Fruit fly (Drosophila melanogaster): Measurements from ENCODE around the gene Ntf-2r.

Ntf-2r gene

DNA sequence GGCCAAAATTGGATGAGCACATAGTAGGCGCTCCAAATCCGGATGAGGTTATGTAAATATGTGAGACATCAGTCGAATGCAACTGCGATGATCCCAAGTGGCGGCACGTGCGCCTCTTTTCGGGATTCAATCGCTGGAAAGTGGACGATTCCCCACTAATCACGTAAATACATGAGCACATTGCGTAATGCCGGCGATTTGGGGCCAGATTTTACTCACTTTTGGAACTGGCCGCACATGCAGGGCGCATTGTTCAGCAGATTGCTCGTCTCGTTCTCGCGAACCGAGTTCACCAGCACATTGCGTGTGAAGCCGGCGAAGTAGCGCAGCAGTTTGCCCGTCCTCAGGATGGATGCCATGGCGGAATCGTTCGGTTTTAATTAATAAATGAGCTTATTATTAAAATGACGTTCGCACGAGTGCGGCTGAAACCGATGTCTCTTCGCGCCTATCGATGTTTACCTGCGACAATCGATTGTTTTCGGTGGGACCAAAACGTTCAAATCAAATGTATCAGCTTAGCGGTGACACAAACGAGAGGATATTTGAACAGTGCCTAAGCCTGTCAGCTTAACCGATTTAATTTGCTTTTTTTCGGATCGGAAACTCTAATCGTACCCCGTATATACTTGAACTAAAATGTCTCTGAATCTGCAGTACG lies at the start of gene Ntf-2r, which contains the start of gene bsf:
Ntf-2r (plus strand) TSS at position 522 of the 661 bp plus-strand sequence.
bsf (minus strand) TSS at position 460 of the 661 bp plus-strand sequence.
- no peak for TF ChIP-seq noc (tag; optimal IDR thresholded peaks at IDR 0.05)

DNA sequence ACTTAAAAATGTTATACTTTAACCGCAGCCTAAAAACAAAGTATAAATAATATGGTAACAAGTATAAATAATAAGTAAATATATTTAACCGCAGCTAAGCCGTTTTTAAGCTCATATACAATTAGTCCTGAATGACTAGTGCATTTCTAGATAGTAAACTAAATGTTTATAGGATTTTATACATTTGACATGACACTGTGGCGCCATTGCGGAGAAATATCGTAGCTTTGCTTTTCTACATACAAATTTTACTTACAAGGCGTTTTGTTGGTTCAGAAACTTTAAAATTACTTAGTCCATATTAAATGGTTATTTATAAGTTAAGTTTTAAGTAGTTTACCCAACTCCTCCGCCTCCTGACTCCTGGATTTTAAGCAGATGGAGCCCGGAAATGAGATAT lies 13.2 kb upstream of the Ntf-2r start:
- no peak for TF ChIP-seq noc (tag; optimal IDR thresholded peaks at IDR 0.05)

DNA sequence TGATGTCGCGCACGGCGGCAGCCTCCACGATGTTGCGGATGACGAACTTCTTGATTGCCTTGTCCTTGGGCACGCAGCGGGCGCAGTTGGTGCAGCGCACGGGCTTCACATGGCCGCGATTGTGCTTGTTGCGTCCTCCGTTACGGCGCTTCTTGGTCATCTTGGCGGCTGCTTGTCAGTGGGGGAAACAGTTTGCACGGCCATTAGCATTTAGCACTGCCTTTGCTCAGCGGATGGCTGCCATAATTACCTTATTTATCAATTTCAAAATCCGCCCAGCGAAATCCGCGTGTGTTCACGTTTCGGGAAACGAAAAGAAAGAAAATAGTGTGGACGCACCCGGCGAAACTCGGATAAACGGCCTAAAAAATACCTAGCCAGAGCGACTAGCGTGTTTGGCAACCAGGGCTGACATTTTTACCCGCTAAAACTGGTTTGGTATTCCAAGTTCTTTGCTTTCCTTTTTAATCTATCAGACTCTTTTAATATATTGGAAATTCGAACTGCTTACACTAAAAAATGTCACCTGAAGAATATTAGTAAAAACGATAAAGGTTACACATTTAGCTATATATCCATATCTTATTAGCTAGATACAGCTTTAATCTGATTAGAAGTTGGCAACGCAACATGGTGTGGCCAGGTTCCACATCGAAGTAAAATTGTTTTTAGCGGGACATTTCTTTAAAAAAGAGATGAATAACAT lies 11.4 kb upstream of the Ntf-2r start, which contains the start of gene RpS26:
RpS26 (minus strand) TSS at position 375 of the 706 bp plus-strand sequence.
- no peak for TF ChIP-seq noc (tag; optimal IDR thresholded peaks at IDR 0.05)

DNA sequence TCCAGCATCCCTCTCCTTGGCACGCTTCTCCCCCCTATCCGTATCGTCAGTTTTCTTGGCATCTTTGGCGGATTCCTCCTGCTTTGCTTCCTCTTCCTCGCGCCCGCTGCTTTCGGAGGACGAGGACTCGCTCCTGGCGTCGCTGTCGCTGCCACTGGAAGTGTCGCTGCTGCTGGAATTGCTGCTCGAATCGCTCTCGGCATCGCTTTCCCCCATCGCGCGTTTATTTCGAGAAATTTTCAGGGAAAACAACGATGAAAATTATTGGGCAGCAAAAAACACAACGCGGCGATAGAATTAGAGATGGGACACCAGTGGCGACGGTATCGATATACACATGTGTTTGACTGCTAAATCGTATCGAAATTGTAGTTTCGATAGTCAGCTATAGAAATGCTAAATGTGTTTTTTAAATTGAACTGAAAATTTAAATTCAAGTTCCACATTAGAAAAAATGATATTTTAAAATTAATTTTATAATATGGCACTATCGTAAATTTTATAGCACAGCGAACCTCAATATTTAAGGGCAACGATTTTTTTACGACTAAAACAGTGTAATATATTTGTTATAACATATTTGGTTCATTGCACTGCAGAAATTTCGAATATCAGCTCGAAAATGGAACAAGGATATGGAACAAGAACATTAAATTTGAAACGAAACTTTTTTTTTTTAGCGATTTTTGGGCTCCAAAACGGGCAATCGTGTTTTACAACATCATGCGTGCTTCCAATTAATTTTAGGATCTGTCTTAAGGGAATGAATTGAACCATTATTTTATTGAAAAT lies 5.6 kb upstream of the Ntf-2r start, which contains the start of gene ncm:
ncm (minus strand) TSS at position 319 of the 792 bp plus-strand sequence.
- TF ChIP-seq noc (tag; optimal IDR thresholded peaks at IDR 0.05) = no peak

DNA sequence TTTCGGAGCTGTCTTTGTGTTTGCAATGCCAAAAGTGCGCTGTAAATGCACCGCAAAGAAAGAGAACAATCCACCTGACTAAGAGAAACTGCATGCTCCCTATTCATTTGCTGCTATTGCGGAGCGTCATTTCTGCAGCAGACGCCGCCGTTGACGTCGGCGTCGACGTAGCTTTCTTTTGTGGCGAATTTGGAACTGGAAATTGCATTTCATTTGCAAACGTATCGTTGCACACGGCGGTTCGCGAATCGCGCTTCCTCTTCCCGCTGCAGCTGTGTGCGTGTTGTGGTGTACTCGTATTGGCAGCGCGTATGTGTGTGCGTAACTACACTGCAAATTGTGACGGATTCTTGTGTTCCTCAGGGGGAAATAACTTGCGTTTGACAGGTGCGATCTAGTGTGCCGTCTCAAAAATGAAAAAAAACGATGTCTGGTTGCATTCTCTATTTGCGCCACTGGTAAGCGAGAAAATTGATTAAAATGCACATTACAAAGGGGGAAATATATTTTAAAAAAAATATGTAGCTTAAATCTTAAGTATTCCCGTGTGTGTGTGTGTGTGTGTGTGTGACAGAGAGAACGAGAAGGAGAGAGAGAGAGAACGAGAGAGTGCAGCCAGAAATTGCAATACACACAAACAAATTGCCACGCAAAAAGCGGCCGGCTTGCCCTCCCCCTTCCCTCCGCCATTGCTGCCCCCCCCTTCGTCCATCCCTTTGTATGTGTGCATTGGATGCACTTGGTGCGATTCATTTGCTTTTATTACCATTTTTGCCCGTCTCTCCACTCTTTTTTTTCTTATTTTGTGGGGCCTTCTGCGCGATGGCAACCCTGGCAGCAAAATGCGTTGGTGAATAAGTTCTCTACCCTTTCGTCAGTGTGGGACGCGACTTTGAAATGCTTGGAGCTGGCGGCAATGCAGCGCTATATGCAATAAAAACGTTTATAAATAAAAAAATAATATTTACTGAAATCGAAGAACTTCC lies 1.4 kb downstream of the Ntf-2r start:
- no peak for TF ChIP-seq noc (tag; optimal IDR thresholded peaks at IDR 0.05)

DNA sequence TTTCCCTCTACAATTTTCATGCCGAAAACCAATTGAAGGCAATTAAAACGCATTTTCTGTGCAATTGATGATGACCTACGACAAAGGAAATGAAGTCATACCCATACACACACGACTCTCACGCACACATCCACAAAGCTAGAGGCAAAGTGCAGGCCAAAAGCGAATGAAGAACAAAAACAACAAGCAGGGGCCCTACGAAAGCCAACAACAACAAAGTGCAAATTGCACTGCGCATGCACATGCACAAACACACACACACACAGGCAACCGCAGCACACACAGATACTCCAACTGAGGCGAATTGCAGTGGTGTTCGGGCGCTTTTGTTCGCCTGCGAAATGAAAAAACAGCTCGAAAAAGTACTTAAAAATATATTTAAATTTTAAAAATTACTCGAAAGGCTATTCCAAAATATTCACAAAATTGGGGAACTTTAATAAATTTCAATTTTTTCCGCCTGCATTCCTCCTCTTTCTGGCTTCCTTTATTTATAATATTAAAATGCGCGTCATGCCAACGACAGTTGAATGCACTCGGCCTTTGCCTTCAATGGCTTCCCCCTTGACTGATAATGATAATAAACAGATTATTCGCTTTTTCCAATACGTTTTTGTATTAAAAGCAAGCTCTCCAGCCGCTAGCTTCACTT lies 2.6 kb downstream of the Ntf-2r start:
- no peak for TF ChIP-seq noc (tag; optimal IDR thresholded peaks at IDR 0.05)

DNA sequence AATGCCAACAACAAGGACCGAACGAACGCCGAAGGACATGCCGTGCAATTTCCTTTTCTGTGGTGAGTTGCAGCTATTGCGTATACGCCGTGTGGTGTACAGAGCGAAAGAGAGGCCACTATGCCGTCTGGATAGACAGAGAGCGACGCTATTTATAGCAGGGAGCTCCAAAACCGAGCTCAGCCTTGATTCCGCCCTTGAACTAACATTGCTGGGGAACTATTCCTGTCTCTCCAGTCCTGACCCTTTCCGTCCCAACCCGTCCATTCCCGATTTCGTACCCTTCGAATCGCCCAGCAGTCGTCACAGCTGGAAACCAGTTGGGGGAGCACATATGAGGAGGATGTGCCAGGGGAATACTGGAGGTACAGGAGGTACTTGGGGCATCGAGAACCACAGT lies 4.1 kb downstream of the Ntf-2r start:
- no peak for TF ChIP-seq noc (tag; optimal IDR thresholded peaks at IDR 0.05)

DNA sequence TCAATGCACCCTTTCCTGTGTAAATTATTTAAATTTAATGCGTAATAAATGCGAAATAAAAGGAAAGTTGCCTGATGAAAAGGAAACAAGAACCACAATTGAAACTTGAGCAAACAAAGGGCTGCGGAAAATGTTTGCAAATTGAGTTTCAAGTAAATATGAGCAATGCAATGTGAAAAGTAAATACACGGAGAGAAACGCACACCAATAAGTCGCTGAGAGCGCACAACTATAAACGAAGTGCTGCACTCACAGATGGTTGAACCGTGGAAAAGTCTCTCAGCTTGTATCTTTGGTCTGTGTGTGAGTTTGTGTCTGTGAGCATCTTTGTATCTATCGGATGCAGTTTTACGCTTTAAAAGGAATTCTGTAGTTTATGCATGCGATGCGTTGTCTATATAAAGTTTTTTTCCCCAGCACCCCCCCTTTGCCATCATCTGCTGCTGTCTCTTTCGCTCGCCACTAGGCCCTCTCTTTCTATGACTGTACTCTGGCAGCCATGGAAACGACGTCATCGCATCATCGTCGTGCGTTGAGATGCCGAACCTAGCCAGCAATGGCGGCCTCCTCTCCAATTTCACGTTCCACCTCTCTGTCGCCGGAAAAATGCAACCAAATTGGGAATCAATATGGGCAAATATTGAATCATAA lies 5.4 kb downstream of the Ntf-2r start:
- no peak for TF ChIP-seq noc (tag; optimal IDR thresholded peaks at IDR 0.05)

DNA sequence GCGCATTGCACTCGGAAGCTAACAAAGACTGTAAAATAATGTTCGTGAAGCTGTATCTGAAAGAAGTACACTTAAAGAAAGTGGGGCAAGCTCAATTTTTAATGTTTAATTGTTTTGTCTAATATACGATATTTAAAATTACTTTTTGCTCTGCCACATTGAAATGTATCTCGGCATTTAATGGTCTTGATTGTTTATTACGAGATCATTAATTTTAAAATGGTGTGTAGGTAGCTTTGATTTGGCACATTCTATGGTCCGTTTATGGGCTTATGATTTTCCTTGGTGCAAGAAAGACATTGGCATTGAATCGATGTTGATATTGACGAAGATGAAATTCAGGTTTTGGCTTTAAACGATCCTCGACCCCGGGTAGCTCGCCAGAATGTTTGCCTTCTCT lies 9.2 kb downstream of the Ntf-2r start:
- TF ChIP-seq noc (tag; optimal IDR thresholded peaks at IDR 0.05) = no peak

DNA sequence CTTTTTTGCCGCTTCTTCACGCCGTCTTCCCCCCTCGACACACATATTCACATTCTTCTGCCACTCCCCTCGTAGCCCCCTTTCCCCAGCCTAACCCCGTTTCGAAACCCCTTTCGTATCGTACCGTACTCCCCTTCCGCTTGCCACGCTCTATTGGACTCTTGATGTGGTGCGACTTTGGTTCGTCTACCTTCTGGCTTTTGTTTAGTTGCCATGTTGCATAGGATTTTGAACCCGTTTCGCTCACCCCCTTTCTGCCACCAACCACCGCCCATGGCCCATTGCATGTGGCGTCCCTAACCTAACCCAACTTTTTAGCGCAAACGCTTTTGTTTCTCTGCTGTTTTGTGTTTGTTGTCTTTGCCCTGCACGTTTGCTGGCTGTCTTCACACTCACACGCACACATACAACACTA lies 9.7 kb downstream of the Ntf-2r start:
- no peak for TF ChIP-seq noc (tag; optimal IDR thresholded peaks at IDR 0.05)

DNA sequence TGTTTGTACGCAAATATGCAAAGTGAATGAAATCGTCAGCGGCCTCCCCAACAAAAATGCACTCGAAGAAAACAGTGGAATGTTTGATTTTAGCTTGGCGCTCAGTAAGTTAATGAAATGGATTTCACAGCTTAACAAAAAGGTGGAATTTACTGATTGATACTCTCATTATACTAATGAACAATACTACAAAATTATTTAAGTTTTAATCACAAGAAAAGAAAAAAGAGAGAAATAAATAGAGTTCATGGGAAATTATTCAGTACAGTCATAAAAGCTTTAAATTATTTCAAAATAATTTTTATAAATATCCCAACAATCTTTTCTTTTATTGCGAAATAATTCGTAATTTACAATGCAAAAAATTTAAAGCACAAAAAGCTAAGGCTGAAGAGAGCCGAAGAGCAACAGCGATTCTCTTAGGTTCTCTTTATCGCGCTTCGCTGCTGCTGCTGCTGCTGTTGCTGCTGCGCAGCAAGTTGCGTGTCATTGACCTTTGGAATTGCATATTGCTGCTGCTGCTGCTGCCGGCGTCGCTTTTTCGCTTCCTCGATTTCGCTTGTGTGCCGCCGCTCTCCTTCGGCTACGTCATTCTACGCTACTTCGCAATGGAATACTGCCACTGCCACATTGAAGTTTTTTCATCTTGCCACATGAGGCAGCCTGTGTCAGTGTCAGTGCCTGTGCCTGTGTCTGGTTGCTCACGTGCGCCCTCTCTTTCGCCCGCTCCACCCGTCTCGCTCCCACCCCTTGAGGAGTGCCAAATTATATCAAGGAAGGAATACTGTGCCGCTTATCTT lies 11.2 kb downstream of the Ntf-2r start:
- no peak for TF ChIP-seq noc (tag; optimal IDR thresholded peaks at IDR 0.05)

DNA sequence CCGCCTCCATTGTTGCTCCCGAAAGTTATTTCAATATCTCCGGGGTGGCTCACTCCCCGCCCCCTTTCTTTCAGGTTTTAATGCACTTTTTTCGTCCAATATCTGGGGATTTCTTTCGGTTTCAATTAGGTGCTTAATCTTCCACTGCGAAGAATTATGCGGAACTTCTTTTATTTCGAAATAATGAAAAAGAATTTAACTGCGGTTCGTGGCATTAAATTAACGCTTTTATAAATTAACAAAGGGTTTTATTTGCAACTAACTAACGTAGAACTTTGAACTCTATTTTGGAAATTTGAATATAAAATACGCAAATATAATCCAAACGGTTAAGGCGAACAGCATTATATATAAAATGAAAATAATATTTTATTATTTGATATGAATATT lies 11.7 kb downstream of the Ntf-2r start:
- TF ChIP-seq noc (tag; optimal IDR thresholded peaks at IDR 0.05) = no peak

DNA sequence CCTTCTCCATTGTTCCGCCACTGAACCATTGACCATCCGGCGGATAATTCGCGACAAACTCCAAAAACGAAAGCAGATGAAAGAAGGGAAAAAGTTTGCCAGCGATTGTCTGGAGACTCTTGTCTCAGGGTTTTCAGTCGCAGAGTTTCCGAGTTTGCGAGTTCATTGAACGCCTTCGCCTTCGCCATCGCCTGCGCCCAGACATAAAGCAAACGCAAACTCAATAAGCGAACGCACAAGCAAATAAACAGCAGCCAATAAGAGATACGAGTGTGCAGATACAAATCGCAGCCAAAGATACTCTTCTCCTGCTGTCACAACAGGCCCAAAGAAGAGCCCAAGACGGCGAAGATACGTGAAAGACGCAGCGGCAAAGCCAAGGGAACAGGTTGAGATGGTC lies 12.2 kb downstream of the Ntf-2r start:
- TF ChIP-seq noc (tag; optimal IDR thresholded peaks at IDR 0.05) = no peak

Measured in whole organism, larva.